Worm (Caenorhabditis elegans): ENCODE data around the gene Y66D12A.19.

The Y66D12A.19 gene

DNA sequence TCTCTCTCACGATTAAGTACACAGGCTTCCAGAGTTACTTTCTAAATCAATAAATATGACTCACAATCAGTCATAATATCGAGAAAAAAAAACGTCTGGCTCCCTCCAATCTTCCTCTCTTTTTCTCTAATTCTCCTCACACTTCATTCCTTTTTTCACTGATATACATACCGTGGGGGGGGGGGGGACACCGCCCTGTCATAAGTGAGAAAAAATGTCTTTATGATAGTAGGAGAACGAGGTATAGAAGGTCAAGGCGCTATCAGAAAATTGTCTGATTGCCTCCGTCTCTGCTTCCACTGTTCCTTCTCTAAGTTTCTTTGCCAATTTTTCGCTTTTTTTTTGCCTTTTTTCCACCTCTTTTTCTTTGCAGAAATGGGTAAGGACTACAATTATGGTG lies 12.4 kb upstream of the Y66D12A.19 start, which contains the start of gene Y66D12A.24 (continued):
- no peak for TF ChIP-seq ceh-16 (tag; optimal IDR thresholded peaks at IDR 0.05)
- TF ChIP-seq ama-1 (optimal IDR thresholded peaks at IDR 0.05), result no peak
- no peak for TF ChIP-seq ztf-11 (tag; optimal IDR thresholded peaks at IDR 0.05)
- no peak for TF ChIP-seq unc-39 (tag; optimal IDR thresholded peaks at IDR 0.05)
- peak; percentile 84 for TF ChIP-seq elt-2 (tag; optimal IDR thresholded peaks at IDR 0.05)
- peak; percentile 21 for TF ChIP-seq pha-4 (tag; optimal IDR thresholded peaks at IDR 0.05)
- TF ChIP-seq nhr-23 (tag; optimal IDR thresholded peaks at IDR 0.05), result no peak
- no peak for TF ChIP-seq daf-12 (tag; optimal IDR thresholded peaks at IDR 0.05)
- TF ChIP-seq ceh-82 (tag; optimal IDR thresholded peaks at IDR 0.05), result no peak

ce11 chrIII:11500647-11501046 lies 8.2 kb upstream of the Y66D12A.19 start, which contains the start of gene nars-2:
Gene nars-2 (minus strand): TSS chrIII:11500747.
- TF ChIP-seq hmg-11 (tag; optimal IDR thresholded peaks at IDR 0.05) (no peak), ztf-4 (tag; optimal IDR thresholded peaks at IDR 0.05) (no peak), nfya-1 (tag; optimal IDR thresholded peaks at IDR 0.05; ENCODE audit: insufficient read depth) (no peak), ceh-16 (tag; optimal IDR thresholded peaks at IDR 0.05) (no peak), nhr-23 (tag; optimal IDR thresholded peaks at IDR 0.05) (no peak), nhr-76 (tag; optimal IDR thresholded peaks at IDR 0.05) (no peak), pqm-1 (tag; optimal IDR thresholded peaks at IDR 0.05) (no peak), nhr-25 (tag; optimal IDR thresholded peaks at IDR 0.05) (no peak), zag-1 (tag; optimal IDR thresholded peaks at IDR 0.05) (no peak), nhr-43 (tag; optimal IDR thresholded peaks at IDR 0.05; ENCODE audit: poor library complexity, severe bottlenecking) (no peak), fkh-10 (GFP tag; optimal IDR thresholded peaks at IDR 0.05) (no peak), jun-1 (tag; optimal IDR thresholded peaks at IDR 0.05) (no peak), ama-1 (optimal IDR thresholded peaks at IDR 0.05) (no peak), elt-1 (tag; optimal IDR thresholded peaks at IDR 0.05) (no peak), nhr-77 (tag; optimal IDR thresholded peaks at IDR 0.05) (no peak), ZK546.5 (tag; optimal IDR thresholded peaks at IDR 0.05) (no peak), daf-12 (tag; optimal IDR thresholded peaks at IDR 0.05) (no peak), aly-2 (tag; optimal IDR thresholded peaks at IDR 0.05) (no peak), egl-27 (tag; optimal IDR thresholded peaks at IDR 0.05) (no peak)

ce11 chrIII:11502753-11503152 lies 6.1 kb upstream of the Y66D12A.19 start, which contains the start of gene tin-10:
Gene tin-10 (minus strand): TSS chrIII:11502853.
- no peak for TF ChIP-seq R02D3.7 (tag; optimal IDR thresholded peaks at IDR 0.05)
- no peak for TF ChIP-seq zag-1 (tag; optimal IDR thresholded peaks at IDR 0.05)
- no peak for TF ChIP-seq ceh-9 (tag; optimal IDR thresholded peaks at IDR 0.05)
- no peak for TF ChIP-seq ama-1 (optimal IDR thresholded peaks at IDR 0.05)
- no peak for TF ChIP-seq skn-1 (tag; optimal IDR thresholded peaks at IDR 0.05)
- TF ChIP-seq nhr-12 (tag; optimal IDR thresholded peaks at IDR 0.05), result no peak

ce11 chrIII:11505213-11505612 lies 3.7 kb upstream of the Y66D12A.19 start, which contains the start of the genes Y66D12A.21 and spe-6:
Gene Y66D12A.21 (minus strand): TSS chrIII:11505302.
Gene spe-6 (plus strand): TSS chrIII:11505488.
- TF ChIP-seq lin-15B (tag; optimal IDR thresholded peaks at IDR 0.05), result peak; percentile 59
- peak; percentile 54 for TF ChIP-seq nfya-1 (tag; optimal IDR thresholded peaks at IDR 0.05; ENCODE audit: insufficient read depth)
- TF ChIP-seq ztf-11 (tag; optimal IDR thresholded peaks at IDR 0.05), result no peak
- TF ChIP-seq elt-1 (tag; optimal IDR thresholded peaks at IDR 0.05), result no peak
- no peak for TF ChIP-seq fos-1 (tag; optimal IDR thresholded peaks at IDR 0.05)
- peak; percentile 45 for TF ChIP-seq pha-4 (tag; optimal IDR thresholded peaks at IDR 0.05)
- no peak for TF ChIP-seq fkh-2 (tag; optimal IDR thresholded peaks at IDR 0.05)
- no peak for TF ChIP-seq nhr-77 (tag; optimal IDR thresholded peaks at IDR 0.05)

DNA sequence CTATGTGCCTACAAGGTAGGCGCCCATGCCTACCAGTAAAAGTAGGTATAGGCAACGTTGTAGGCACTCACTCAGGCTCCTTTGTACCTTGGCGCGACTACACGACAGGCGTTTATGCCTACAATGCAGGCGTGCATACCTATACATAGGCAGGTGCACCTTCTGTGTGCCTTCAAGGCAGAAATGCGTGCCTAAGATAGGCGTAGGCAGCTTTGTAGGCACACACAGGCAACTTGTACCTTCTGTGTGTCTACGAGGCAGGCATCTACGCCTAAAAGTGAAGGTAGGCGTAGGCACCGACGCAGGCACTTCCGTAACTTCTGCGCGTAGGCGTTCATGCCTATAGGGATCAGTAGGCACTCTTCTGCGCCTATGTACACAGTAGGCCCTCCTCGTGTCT lies 3.3 kb upstream of the Y66D12A.19 start:
- no peak for TF ChIP-seq nhr-11 (tag; optimal IDR thresholded peaks at IDR 0.05)
- TF ChIP-seq nhr-25 (tag; optimal IDR thresholded peaks at IDR 0.05), result no peak
- no peak for TF ChIP-seq hmg-11 (tag; optimal IDR thresholded peaks at IDR 0.05)
- no peak for TF ChIP-seq eor-1 (tag; optimal IDR thresholded peaks at IDR 0.05)
- no peak for TF ChIP-seq ceh-82 (tag; optimal IDR thresholded peaks at IDR 0.05)
- no peak for TF ChIP-seq nfya-1 (tag; optimal IDR thresholded peaks at IDR 0.05; ENCODE audit: insufficient read depth)
- TF ChIP-seq zag-1 (tag; optimal IDR thresholded peaks at IDR 0.05), result no peak
- TF ChIP-seq elt-1 (tag; optimal IDR thresholded peaks at IDR 0.05), result no peak
- TF ChIP-seq nhr-67 (tag; optimal IDR thresholded peaks at IDR 0.05), result no peak
- TF ChIP-seq ztf-11 (tag; optimal IDR thresholded peaks at IDR 0.05), result no peak
- TF ChIP-seq nhr-43 (tag; optimal IDR thresholded peaks at IDR 0.05; ENCODE audit: poor library complexity, severe bottlenecking), result no peak
- TF ChIP-seq daf-12 (tag; optimal IDR thresholded peaks at IDR 0.05), result no peak
- TF ChIP-seq nhr-23 (tag; optimal IDR thresholded peaks at IDR 0.05), result no peak
- TF ChIP-seq egl-5 (tag; optimal IDR thresholded peaks at IDR 0.05), result no peak
- no peak for TF ChIP-seq ceh-16 (tag; optimal IDR thresholded peaks at IDR 0.05)

Measured in whole organism, L3 larva.